Worm (Caenorhabditis elegans): ENCODE results near the gene inx-6.

DNA sequence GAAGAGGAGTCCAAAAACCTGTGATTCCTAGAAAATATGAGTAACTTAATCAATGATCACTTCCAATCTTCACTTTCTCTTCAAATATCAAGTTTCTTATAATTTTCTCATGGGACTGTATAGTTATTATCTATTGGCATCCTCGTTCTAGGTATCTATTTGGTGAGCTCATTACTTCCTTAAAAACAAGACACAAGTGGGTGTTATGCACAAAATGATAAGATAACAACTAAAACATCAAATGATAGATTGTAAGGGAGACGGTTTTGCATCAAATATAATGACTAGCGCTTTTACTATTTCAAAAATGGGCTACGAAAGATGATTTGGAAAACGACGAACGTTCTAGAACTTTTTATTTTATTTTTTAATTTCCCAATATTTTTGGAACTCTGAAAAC, 18.7 kb downstream of the inx-6 start, which contains the start of gene ZK897.10:
- TF ChIP-seq W03F9.2 (tag; optimal IDR thresholded peaks at IDR 0.05) (no peak), dao-5 (tag; optimal IDR thresholded peaks at IDR 0.05) (no peak), him-1 (tag; optimal IDR thresholded peaks at IDR 0.05) (no peak)

Data from whole organism, L4/young adult.